Worm (Caenorhabditis elegans) whole organism, early embryonic: ENCODE measurements around the gene pgp-12.

Experiments used
- B0310.2 ChIP-seq: sonication (generic microtip); optimal IDR thresholded peaks from 2 replicates; lab custom pipeline; 2016; ENCODE audit warnings: mild to moderate bottlenecking, missing genetic modification characterization, missing compliant biosample characterization
- F13C5.2 ChIP-seq: sonication (generic microtip); optimal IDR thresholded peaks from 2 replicates; lab custom pipeline; 2017; ENCODE audit warnings: mild to moderate bottlenecking, missing genetic modification characterization, inconsistent platforms, missing compliant biosample characterization
- aly-1 ChIP-seq: sonication (generic microtip); optimal IDR thresholded peaks from 2 replicates; lab custom pipeline; 2016; ENCODE audit warnings: missing genetic modification characterization, missing compliant biosample characterization
- ama-1 ChIP-seq: fragments of 150-350 bp; optimal IDR thresholded peaks from 2 replicates; lab custom pipeline; 2014
- ceh-13 ChIP-seq: fragments of 200-800 bp; sonication (Bioruptor generic); optimal IDR thresholded peaks from 2 replicates; lab custom pipeline; 2018; ENCODE audit warnings: mild to moderate bottlenecking, missing genetic modification characterization, missing compliant biosample characterization
- ceh-36 ChIP-seq: sonication (generic microtip); optimal IDR thresholded peaks from 2 replicates; lab custom pipeline; 2016; ENCODE audit warnings: missing genetic modification characterization, inconsistent platforms, missing compliant biosample characterization
- ets-7 ChIP-seq: sonication (generic microtip); optimal IDR thresholded peaks from 2 replicates; lab custom pipeline; 2016; ENCODE audit warnings: missing genotype, missing genetic modification characterization, missing compliant biosample characterization
- flt-1 ChIP-seq: fragments of 200-800 bp; sonication (Bioruptor generic); IDR thresholded peaks from 2 replicates; pipeline ENCODE4 v1.3.6; 2022; ENCODE audit warnings: missing genetic modification characterization, missing compliant biosample characterization
- hmbx-1 ChIP-seq: sonication (generic microtip); optimal IDR thresholded peaks from 2 replicates; lab custom pipeline; 2016; ENCODE audit warnings: mild to moderate bottlenecking, missing genetic modification characterization, missing compliant biosample characterization
- hmg-4 ChIP-seq: fragments of 200-800 bp; sonication (Bioruptor generic); optimal IDR thresholded peaks from 2 replicates; lab custom pipeline; 2018; ENCODE audit warnings: mild to moderate bottlenecking, missing genetic modification characterization, missing compliant biosample characterization
- hnd-1 ChIP-seq: sonication (generic microtip); optimal IDR thresholded peaks from 2 replicates; lab custom pipeline; 2016; ENCODE audit warnings: missing genetic modification characterization, missing compliant biosample characterization
- pes-1 ChIP-seq: fragments of 200-800 bp; sonication (Bioruptor generic); IDR thresholded peaks from 2 replicates; pipeline ENCODE4 v1.3.6; 2022; ENCODE audit warnings: missing genetic modification reagents, missing genetic modification characterization, missing compliant biosample characterization
- scrt-1 ChIP-seq: fragments of 200-800 bp; sonication (Bioruptor generic); IDR thresholded peaks from 2 replicates; pipeline ENCODE4 v1.3.6; 2022; ENCODE audit warnings: missing genetic modification characterization, missing compliant biosample characterization
- sea-1 ChIP-seq: fragments of 200-800 bp; sonication (Bioruptor generic); conservative IDR thresholded peaks from 2 replicates; pipeline ENCODE4 v1.3.6; 2022; ENCODE audit warnings: missing genetic modification characterization, missing compliant biosample characterization
- tbx-11 ChIP-seq: fragments of 200-800 bp; sonication (Bioruptor generic); IDR thresholded peaks from 2 replicates; pipeline ENCODE4 v1.3.6; 2022; ENCODE audit warnings: missing genetic modification characterization, missing compliant biosample characterization
- tbx-37 ChIP-seq: fragments of 200-800 bp; sonication (Bioruptor generic); conservative IDR thresholded peaks from 2 replicates; pipeline ENCODE4 v1.3.6; 2022; ENCODE audit warnings: missing genetic modification reagents, missing genetic modification characterization, missing compliant biosample characterization
- tra-4 ChIP-seq: sonication (generic microtip); optimal IDR thresholded peaks from 2 replicates; lab custom pipeline; 2017; ENCODE audit warnings: missing genetic modification characterization, missing compliant biosample characterization

The pgp-12 gene

DNA sequence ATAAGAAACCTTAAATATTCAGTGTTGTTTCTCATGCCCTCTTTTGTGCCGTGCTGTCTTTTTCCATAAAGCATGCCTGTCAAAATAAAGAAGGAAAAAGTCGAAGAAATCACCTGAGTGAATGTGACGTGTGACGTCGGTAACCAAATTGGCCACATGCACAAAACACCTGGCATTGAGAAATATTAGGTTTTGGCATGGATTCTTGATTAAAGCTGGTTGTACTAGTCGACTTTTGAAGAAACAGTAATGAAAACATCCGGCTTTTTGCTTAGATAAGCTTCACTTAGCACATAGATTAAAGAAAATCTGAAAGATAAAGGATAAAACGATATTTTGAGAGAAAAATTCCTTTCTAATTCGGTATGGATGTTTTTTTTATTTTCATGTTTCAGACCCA, 5.5 kb upstream of the pgp-12 start:
- TF ChIP-seq B0310.2 (no peak), ama-1 (lab: Kevin White, UChicago) (no peak)

DNA sequence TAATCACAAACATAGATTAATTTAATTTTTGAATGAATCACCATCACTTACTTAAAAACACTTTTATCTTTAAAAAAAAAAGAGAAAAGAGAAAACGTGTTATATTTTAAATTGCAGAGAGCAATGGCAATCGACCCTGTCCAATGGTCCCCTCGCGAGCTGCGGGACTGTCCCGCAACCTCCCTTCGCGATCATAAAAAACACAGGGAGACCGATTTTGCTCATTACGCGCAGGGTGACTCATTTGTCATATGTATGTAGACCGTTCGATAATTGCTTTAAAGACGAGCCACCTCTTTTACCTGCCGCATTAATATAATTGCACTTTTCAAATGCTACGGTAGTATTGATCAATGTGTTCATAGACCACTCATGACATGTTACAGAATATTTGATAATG, 1.5 kb upstream of the pgp-12 start:
- TF ChIP-seq ets-7 (tag; lab: Kevin White, UChicago) (no peak), ama-1 (lab: Kevin White, UChicago) (no peak), ceh-36 (tag; lab: Kevin White, UChicago) (no peak), tbx-37 (GFP tag; lab: Robert Waterston, UW) (no peak), pes-1 (no peak), flt-1 (GFP tag; lab: Robert Waterston, UW) (no peak), F13C5.2 (tag; lab: Kevin White, UChicago) (no peak), sea-1 (GFP tag; lab: Robert Waterston, UW) (no peak), tbx-11 (no peak)

DNA sequence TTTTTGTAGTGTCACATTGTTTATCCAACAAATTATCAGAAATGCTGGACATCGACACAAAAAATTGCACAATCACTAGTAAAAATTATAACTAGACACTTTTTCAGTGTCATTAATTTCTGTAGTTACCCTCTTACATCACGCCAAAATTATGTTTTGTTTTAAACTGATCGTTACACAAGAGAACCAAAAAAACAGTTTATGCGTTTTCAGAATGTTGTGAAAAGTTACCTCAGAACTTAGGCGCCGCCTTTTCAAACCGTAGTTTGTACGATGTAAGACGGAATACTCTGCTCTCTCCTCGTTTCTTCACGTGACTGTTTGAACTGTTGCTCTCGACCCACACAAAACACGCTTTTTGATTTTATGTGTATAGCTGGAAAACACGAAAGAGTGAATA, 6.8 kb downstream of the pgp-12 start, which contains the start of gene pgp-13:
pgp-13 (plus strand) TSS at position 301 of the 400 bp plus-strand sequence.
- TF ChIP-seq ama-1 (lab: Kevin White, UChicago) (no peak), ets-7 (tag; lab: Kevin White, UChicago) (no peak), tra-4 (tag; lab: Kevin White, UChicago) (no peak), F13C5.2 (tag; lab: Kevin White, UChicago) (no peak), tbx-37 (GFP tag; lab: Robert Waterston, UW) (no peak), flt-1 (GFP tag; lab: Robert Waterston, UW) (no peak), hmbx-1 (no peak), ceh-13 (GFP tag; lab: Kevin White, UChicago) (no peak), hmg-4 (GFP tag; lab: Kevin White, UChicago) (no peak), aly-1 (no peak)

DNA sequence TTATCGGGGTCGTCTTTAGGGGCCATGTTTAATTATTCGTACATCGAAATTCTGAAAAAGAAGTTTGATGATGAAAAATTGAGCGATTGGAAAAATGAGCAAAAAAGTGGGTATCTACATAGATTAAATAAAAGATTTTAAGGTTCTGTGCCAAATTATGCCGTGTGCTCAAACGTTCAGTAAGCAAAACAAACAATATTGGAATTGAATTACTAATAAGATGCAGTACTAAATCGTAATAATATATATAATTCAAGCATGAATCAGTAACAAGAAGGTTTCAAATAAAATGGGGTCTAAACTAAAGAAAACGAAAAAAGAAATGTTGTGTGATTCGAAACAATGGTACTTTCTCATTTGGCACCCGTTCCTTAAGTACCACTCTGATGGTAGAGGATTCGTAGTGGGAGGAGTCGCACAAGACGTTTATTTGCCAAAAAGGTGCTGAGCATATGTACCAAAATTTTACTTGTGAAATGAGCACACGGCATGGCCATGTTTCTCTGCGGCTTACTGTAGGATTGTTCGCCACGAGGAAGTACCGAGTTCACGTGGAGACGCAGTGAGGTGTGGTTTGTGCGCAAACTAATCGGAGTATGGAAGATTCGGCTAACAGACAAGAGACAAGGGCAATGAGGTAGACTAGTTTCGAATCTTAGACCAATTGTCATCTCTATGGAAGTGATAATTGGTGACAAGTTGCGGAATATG, 18.1 kb downstream of the pgp-12 start, which contains the start of gene pgp-14:
pgp-14 (minus strand) TSS at position 51 of the 711 bp plus-strand sequence.
- TF ChIP-seq hmbx-1 (no peak), F13C5.2 (tag; lab: Kevin White, UChicago) (no peak), tbx-37 (GFP tag; lab: Robert Waterston, UW) (no peak)

DNA sequence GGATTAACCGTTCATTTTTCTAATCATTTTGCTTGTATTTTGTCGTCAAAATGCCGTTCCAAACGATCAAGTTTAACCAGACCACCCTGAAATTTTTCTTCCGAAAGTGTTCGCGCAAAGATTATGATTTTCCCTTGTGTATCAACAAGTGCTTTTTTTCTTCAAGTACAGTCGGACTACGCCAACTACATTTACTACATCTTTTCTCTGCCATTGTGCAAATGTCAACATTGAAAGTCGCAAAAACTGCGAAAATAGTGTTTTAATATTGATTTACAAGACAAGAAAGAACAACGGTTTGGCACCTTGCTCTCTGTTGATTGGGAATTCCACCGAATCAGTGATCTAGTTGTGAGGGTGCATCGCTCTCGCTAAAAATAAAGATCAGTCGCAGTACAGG, 19.2 kb downstream of the pgp-12 start:
- TF ChIP-seq flt-1 (GFP tag; lab: Robert Waterston, UW) (no peak), hmbx-1 (no peak)

DNA sequence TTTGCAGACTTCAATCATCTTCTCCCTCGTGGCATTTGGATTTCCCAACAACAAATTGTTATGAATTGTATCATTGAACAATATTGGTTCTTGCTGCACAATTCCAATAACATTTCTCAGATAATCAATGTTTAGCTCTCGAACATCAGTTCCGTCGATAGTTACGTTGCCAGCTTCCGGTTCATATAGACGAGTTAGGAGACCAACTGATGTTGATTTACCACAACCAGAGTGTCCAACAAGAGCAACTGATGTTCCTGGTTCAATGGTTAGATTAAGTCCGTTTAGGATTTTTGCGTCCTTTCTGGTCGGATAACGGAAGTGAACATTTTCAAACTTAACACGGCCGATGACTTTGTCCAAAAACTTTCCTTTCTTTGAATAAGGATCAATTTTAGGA, 22.4 kb downstream of the pgp-12 start:
- TF ChIP-seq ceh-13 (GFP tag; lab: Kevin White, UChicago) (no peak), flt-1 (GFP tag; lab: Robert Waterston, UW) (no peak), F13C5.2 (tag; lab: Kevin White, UChicago) (no peak), ama-1 (lab: Kevin White, UChicago) (no peak), tbx-37 (GFP tag; lab: Robert Waterston, UW) (no peak), B0310.2 (no peak), hmg-4 (GFP tag; lab: Kevin White, UChicago) (no peak), hmbx-1 (no peak)

DNA sequence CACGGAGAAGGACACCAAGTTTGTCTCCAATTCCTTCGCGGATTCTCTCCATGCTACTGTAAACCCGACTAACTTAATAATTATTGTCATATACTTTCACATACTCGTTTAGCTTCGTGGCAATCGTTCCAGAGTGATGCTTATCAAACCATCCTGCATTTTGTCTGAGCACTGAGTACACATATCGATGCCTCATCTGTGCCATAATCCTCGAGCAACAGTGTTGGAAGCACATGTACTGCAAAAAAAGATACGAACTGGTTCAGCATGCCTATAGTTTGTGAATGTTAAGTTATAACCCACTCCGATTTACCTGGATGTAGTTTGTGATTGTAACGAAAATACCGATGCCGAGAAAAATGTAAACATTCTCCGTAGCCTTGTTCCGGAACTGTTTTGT, 23.4 kb downstream of the pgp-12 start:
- TF ChIP-seq hmg-4 (GFP tag; lab: Kevin White, UChicago) (no peak), scrt-1 (GFP tag; lab: Robert Waterston, UW) (no peak), F13C5.2 (tag; lab: Kevin White, UChicago) (no peak), ama-1 (lab: Kevin White, UChicago) (no peak), ceh-36 (tag; lab: Kevin White, UChicago) (no peak), tbx-11 (no peak), tbx-37 (GFP tag; lab: Robert Waterston, UW) (no peak), B0310.2 (no peak), pes-1 (no peak), hmbx-1 (no peak), aly-1 (no peak), sea-1 (GFP tag; lab: Robert Waterston, UW) (no peak)

DNA sequence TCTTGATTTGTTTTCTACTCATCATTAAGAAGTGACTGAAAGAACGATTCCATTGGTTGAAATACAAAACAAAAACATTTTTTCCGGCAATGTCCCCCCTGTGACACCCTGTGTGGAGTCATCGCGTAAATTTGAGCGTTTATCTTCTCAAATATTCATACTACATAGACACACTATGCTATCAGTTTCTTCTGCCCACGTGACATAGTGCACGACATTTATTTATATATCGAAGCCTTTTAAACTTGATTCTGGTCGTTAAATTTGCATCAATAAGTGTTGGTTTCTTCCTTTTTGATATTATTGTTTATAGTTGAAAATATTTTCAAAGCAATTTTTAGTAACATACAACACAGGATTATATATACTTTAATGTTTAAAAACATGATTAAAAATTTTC, 27.4 kb downstream of the pgp-12 start:
- TF ChIP-seq sea-1 (GFP tag; lab: Robert Waterston, UW) (no peak), ama-1 (lab: Kevin White, UChicago) (no peak), pes-1 (no peak), flt-1 (GFP tag; lab: Robert Waterston, UW) (no peak), ceh-36 (tag; lab: Kevin White, UChicago) (no peak), ets-7 (tag; lab: Kevin White, UChicago) (no peak), tbx-37 (GFP tag; lab: Robert Waterston, UW) (no peak), hmg-4 (GFP tag; lab: Kevin White, UChicago) (no peak), tra-4 (tag; lab: Kevin White, UChicago) (no peak), scrt-1 (GFP tag; lab: Robert Waterston, UW) (no peak), hnd-1 (tag; lab: Kevin White, UChicago) (no peak), aly-1 (no peak), ceh-13 (GFP tag; lab: Kevin White, UChicago) (no peak), hmbx-1 (no peak), tbx-11 (no peak), B0310.2 (no peak)
